Fruit fly (Drosophila melanogaster): ENCODE data around the gene CG42704.

DNA sequence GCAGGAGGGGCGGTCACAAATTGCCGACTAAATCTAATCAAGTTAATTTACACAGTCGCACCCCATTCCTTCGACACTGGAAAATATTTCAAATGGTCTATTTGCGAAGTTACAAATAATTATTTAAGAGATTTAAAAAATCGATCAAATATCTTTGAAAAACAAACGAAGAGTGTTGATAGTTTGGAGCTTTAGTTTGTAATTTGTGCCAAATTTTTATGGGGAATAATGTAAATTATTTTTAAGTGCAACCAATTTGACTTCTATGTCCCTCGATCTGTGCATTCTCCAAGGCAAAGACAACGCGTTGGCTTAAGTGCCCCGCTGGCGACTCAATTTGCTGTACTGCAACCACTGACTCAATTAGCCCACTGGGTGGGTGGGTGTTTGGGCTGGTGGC, 5.4 kb downstream of the CG42704 start:
- TF ChIP-seq CTCF (optimal IDR thresholded peaks at IDR 0.05) = no peak
- TF ChIP-seq CG8478 (optimal IDR thresholded peaks at IDR 0.05) = no peak
